Fruit fly (Drosophila melanogaster) whole organism, embryonic: ENCODE results near the gene Diedel2.
A peak's percentile ranks its signal among the peaks of the same experiment; 100 is the strongest.

Experiments used
- Atf6 ChIP-seq: fragments of 200-800 bp; sonication (Bioruptor generic); IDR thresholded peaks from 2 replicates; pipeline ENCODE4 v1.3.6; 2022; ENCODE audit warnings: missing biosample characterization, missing genetic modification characterization
- Awh ChIP-seq: fragments of 200-800 bp; sonication (Bioruptor generic); IDR thresholded peaks from 2 replicates; pipeline ENCODE4, ENCODE4 v1.3.6; 2022; ENCODE audit warnings: missing biosample characterization, missing genetic modification characterization
- BEAF-32 ChIP-seq: fragments of 200-800 bp; sonication (Bioruptor generic); optimal IDR thresholded peaks from 3 replicates; lab custom pipeline; 2017; ENCODE audit warnings: missing biosample characterization, missing genetic modification characterization, mild to moderate bottlenecking, moderate library complexity, missing genetic modification reagents
- CG10366 ChIP-seq: fragments of 200-800 bp; sonication (Bioruptor generic); IDR thresholded peaks from 2 replicates; pipeline ENCODE4 v1.3.6; 2022; ENCODE audit warnings: missing biosample characterization, missing genetic modification characterization
- CG10959 ChIP-seq: fragments of 200-800 bp; sonication (Bioruptor generic); IDR thresholded peaks from 2 replicates; pipeline ENCODE4 v1.3.6; 2022; ENCODE audit warnings: missing biosample characterization, missing genetic modification characterization
- CG12769 ChIP-seq: fragments of 200-800 bp; sonication (Bioruptor generic); optimal IDR thresholded peaks from 2 replicates; lab custom pipeline; 2019; ENCODE audit warnings: missing biosample characterization, mild to moderate bottlenecking, missing genetic modification characterization, moderate library complexity
- CG13624 ChIP-seq: fragments of 200-800 bp; sonication (Bioruptor generic); optimal IDR thresholded peaks from 2 replicates; lab custom pipeline; 2016; ENCODE audit warnings: missing biosample characterization, missing genetic modification characterization
- CG14014 ChIP-seq: fragments of 200-800 bp; sonication (Bioruptor generic); IDR thresholded peaks from 2 replicates; pipeline ENCODE4 v1.3.6; 2022; ENCODE audit warnings: missing biosample characterization, missing genetic modification characterization
- CG15514 ChIP-seq: fragments of 200-800 bp; sonication (Bioruptor generic); optimal IDR thresholded peaks from 3 replicates; lab custom pipeline; 2017; ENCODE audit warnings: missing biosample characterization, missing genetic modification characterization, mild to moderate bottlenecking, moderate library complexity, missing genetic modification reagents
- CG17328 ChIP-seq: fragments of 200-800 bp; sonication (Bioruptor generic); IDR thresholded peaks from 2 replicates; pipeline ENCODE4 v1.3.6; 2022; ENCODE audit warnings: missing biosample characterization, missing genetic modification characterization
- CG17361 ChIP-seq: fragments of 200-800 bp; sonication (Bioruptor generic); IDR thresholded peaks from 3 replicates; pipeline ENCODE4 v1.3.6; 2022; ENCODE audit warnings: missing biosample characterization, missing genetic modification characterization
- CG17385 ChIP-seq: fragments of 200-800 bp; sonication (Bioruptor generic); optimal IDR thresholded peaks from 3 replicates; lab custom pipeline; 2018; ENCODE audit warnings: missing biosample characterization, mild to moderate bottlenecking, missing genetic modification characterization
- CG18476 ChIP-seq: fragments of 200-800 bp; sonication (Bioruptor generic); optimal IDR thresholded peaks from 2 replicates; lab custom pipeline; 2016; ENCODE audit warnings: missing biosample characterization, mild to moderate bottlenecking, missing genetic modification characterization
- CG3281 ChIP-seq: fragments of 200-800 bp; sonication (Bioruptor generic); optimal IDR thresholded peaks from 3 replicates; lab custom pipeline; 2017; ENCODE audit warnings: missing biosample characterization, mild to moderate bottlenecking, missing genetic modification characterization
- CG3407 ChIP-seq: fragments of 200-800 bp; sonication (Bioruptor generic); optimal IDR thresholded peaks from 2 replicates; lab custom pipeline; 2018; ENCODE audit warnings: missing biosample characterization, mild to moderate bottlenecking, missing genetic modification characterization
- CG4404 ChIP-seq: fragments of 200-800 bp; sonication (Bioruptor generic); IDR thresholded peaks from 2 replicates; pipeline ENCODE4 v1.3.6; 2022; ENCODE audit warnings: missing biosample characterization, missing genetic modification characterization
- CG4424 ChIP-seq: fragments of 200-800 bp; sonication (Bioruptor generic); optimal IDR thresholded peaks from 3 replicates; lab custom pipeline; 2016; ENCODE audit warnings: missing biosample characterization, missing genetic modification characterization
- CG4820 ChIP-seq: fragments of 200-800 bp; sonication (Bioruptor generic); optimal IDR thresholded peaks from 3 replicates; lab custom pipeline; 2016; ENCODE audit warnings: missing biosample characterization, missing genetic modification characterization
- CG8388 ChIP-seq: fragments of 200-800 bp; sonication (Bioruptor generic); optimal IDR thresholded peaks from 2 replicates; lab custom pipeline; 2019; ENCODE audit warnings: missing biosample characterization, mild to moderate bottlenecking, missing genetic modification characterization, moderate library complexity
- CHES-1-like ChIP-seq: fragments of 200-800 bp; sonication (Bioruptor generic); optimal IDR thresholded peaks from 2 replicates; lab custom pipeline; 2016; ENCODE audit warnings: missing biosample characterization, missing genetic modification characterization
- E2f1 ChIP-seq: fragments of 200-800 bp; sonication (Bioruptor generic); IDR thresholded peaks from 2 replicates; pipeline ENCODE4 v1.3.6; 2022; ENCODE audit warnings: missing biosample characterization, missing genetic modification characterization
- Elba2 ChIP-seq: fragments of 200-800 bp; sonication (Bioruptor generic); optimal IDR thresholded peaks from 3 replicates; lab custom pipeline; 2016; ENCODE audit warnings: missing biosample characterization, missing genetic modification characterization
- Fer1 ChIP-seq: fragments of 200-800 bp; sonication (Bioruptor generic); optimal IDR thresholded peaks from 2 replicates; lab custom pipeline; 2017; ENCODE audit warnings: missing biosample characterization, mild to moderate bottlenecking, missing genetic modification characterization
- Hsf ChIP-seq: fragments of 200-800 bp; sonication (Bioruptor generic); optimal IDR thresholded peaks from 3 replicates; lab custom pipeline; 2016; ENCODE audit warnings: missing biosample characterization, missing genetic modification characterization
- NfI ChIP-seq: fragments of 200-800 bp; sonication (Bioruptor generic); optimal IDR thresholded peaks from 3 replicates; lab custom pipeline; 2018; ENCODE audit warnings: missing biosample characterization, mild to moderate bottlenecking, missing genetic modification characterization, moderate library complexity
- TFAM ChIP-seq: fragments of 200-800 bp; sonication (Bioruptor generic); optimal IDR thresholded peaks from 2 replicates; lab custom pipeline; 2017; ENCODE audit warnings: missing biosample characterization, missing genetic modification characterization, inconsistent platforms
- Trl ChIP-seq, 3 experiments: fragments of >200 bp in 2 of 3; fragments of 200-800 bp in 1 of 3; sonication (Bioruptor generic) in 1 of 3; optimal IDR thresholded peaks; 2 replicates in 1 of 3; 3 replicates in 2 of 3; lab custom pipeline; 2016 to 2017; ENCODE audit warnings: missing biosample characterization in 1 of 3, missing genetic modification characterization in 1 of 3
- caup ChIP-seq: fragments of 200-800 bp; sonication (Bioruptor generic); optimal IDR thresholded peaks from 3 replicates; lab custom pipeline; 2017; ENCODE audit warnings: missing biosample characterization, mild to moderate bottlenecking, missing genetic modification characterization, moderate library complexity; ENCODE audit not compliant: severe bottlenecking
- cg ChIP-seq: fragments of 200-800 bp; sonication (Bioruptor generic); optimal IDR thresholded peaks from 3 replicates; lab custom pipeline; 2019; ENCODE audit warnings: missing biosample characterization, mild to moderate bottlenecking, missing genetic modification characterization, moderate library complexity
- chif ChIP-seq, 2 experiments: fragments of 200-800 bp; sonication (Bioruptor generic); optimal IDR thresholded peaks; 3 replicates each; lab custom pipeline; 2016; ENCODE audit warnings: missing biosample characterization in 2 of 2, missing genetic modification characterization in 2 of 2
- dmrt11E ChIP-seq: fragments of 200-800 bp; sonication (Bioruptor generic); optimal IDR thresholded peaks from 3 replicates; lab custom pipeline; 2018; ENCODE audit warnings: missing biosample characterization, mild to moderate bottlenecking, missing genetic modification characterization, moderate library complexity
- dpn ChIP-seq, 2 experiments: fragments of 200-800 bp; sonication (Bioruptor generic); optimal IDR thresholded peaks; 3 replicates each; lab custom pipeline; 2016; ENCODE audit warnings: missing biosample characterization in 2 of 2, missing genetic modification characterization in 2 of 2
- esg ChIP-seq: fragments of 200-800 bp; sonication (Bioruptor generic); conservative IDR thresholded peaks from 2 replicates; pipeline ENCODE4 v1.3.6; 2022; ENCODE audit warnings: missing biosample characterization, missing genetic modification characterization
- hkb ChIP-seq, 2 experiments: fragments of 200-800 bp in 1 of 2; fragments of >200 bp in 1 of 2; sonication (Bioruptor generic) in 1 of 2; IDR thresholded peaks in 1 of 2; optimal IDR thresholded peaks in 1 of 2; 2 replicates each; pipeline versions ENCODE4 v1.3.6 to Lab custom; 2017 to 2022; ENCODE audit warnings: missing biosample characterization in 1 of 2, missing genetic modification characterization in 1 of 2
- ind ChIP-seq: fragments of 200-800 bp; sonication (Bioruptor generic); optimal IDR thresholded peaks from 3 replicates; lab custom pipeline; 2016; ENCODE audit warnings: missing biosample characterization, missing genetic modification characterization
- lbe ChIP-seq: fragments of 200-800 bp; sonication (Bioruptor generic); optimal IDR thresholded peaks from 2 replicates; lab custom pipeline; 2016; ENCODE audit warnings: missing biosample characterization, mild to moderate bottlenecking, missing genetic modification characterization
- lmd ChIP-seq: fragments of 200-800 bp; sonication (Bioruptor generic); IDR thresholded peaks from 2 replicates; pipeline ENCODE4 v1.3.6; 2022; ENCODE audit warnings: missing biosample characterization, missing genetic modification characterization
- pum ChIP-seq: fragments of 200-800 bp; sonication (Bioruptor generic); optimal IDR thresholded peaks from 2 replicates; lab custom pipeline; 2016; ENCODE audit warnings: missing biosample characterization, missing genetic modification characterization
- sisA ChIP-seq: fragments of 200-800 bp; sonication (Bioruptor generic); IDR thresholded peaks from 2 replicates; pipeline ENCODE4 v1.3.6; 2022; ENCODE audit warnings: missing biosample characterization, missing genetic modification characterization
- so ChIP-seq: fragments of 200-800 bp; sonication (Bioruptor generic); IDR thresholded peaks from 3 replicates; pipeline ENCODE4 v1.3.6; 2022; ENCODE audit warnings: missing biosample characterization, missing genetic modification characterization
- tin ChIP-seq: fragments of 200-800 bp; sonication (Bioruptor generic); optimal IDR thresholded peaks from 3 replicates; lab custom pipeline; 2016; ENCODE audit warnings: missing biosample characterization, missing genetic modification characterization
- tna ChIP-seq: fragments of 200-800 bp; sonication (Bioruptor generic); IDR thresholded peaks from 2 replicates; pipeline ENCODE4 v1.3.6; 2022; ENCODE audit warnings: missing biosample characterization, missing genetic modification characterization; ENCODE audit not compliant: partially characterized antibody
- toy ChIP-seq: fragments of 200-800 bp; sonication (Bioruptor generic); IDR thresholded peaks from 2 replicates; pipeline ENCODE4 v1.3.6; 2022; ENCODE audit warnings: missing biosample characterization, missing genetic modification characterization
- twi ChIP-seq: fragments of 200-800 bp; optimal IDR thresholded peaks from 2 replicates; lab custom pipeline; 2019; ENCODE audit warnings: missing biosample characterization, mild to moderate bottlenecking, missing genetic modification characterization, moderate library complexity
- unpg ChIP-seq: fragments of 200-800 bp; sonication (Bioruptor generic); optimal IDR thresholded peaks from 3 replicates; lab custom pipeline; 2018; ENCODE audit warnings: missing biosample characterization, mild to moderate bottlenecking, missing genetic modification characterization, moderate library complexity
- zen2 ChIP-seq: fragments of 200-800 bp; sonication (Bioruptor generic); IDR thresholded peaks from 3 replicates; pipeline ENCODE4 v1.3.6; 2022; ENCODE audit warnings: missing biosample characterization, missing genetic modification characterization; ENCODE audit not compliant: partially characterized antibody
- zf30C ChIP-seq: fragments of 200-800 bp; sonication (Bioruptor generic); optimal IDR thresholded peaks from 3 replicates; lab custom pipeline; 2018; ENCODE audit warnings: missing biosample characterization, mild to moderate bottlenecking, missing genetic modification characterization
- zfh1 ChIP-seq: fragments of 200-800 bp; sonication (Bioruptor generic); IDR thresholded peaks from 3 replicates; pipeline ENCODE4 v1.3.6; 2022; ENCODE audit warnings: missing biosample characterization, missing genetic modification characterization

The Diedel2 gene

DNA sequence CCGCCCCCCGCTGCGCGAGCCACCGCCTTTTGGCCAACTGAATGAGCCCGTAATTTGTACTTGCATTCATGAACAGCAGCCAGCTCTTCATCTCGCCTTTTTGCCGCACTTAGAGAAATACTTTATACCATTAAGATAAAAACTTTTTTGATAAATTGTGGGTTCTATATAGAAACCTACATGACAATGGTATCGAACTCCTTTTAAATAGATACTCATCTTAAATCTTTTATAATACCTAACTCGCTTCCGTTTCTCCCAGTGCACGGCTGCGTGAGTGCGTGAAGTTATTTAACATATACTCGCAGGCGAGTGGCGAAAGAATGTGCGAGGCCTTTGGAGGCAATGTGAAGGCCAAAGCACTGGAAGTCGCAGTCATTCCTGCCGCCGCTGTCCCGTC, 17.6 kb downstream of the Diedel2 start (continued):
- peak in 1 of 2 experiments; percentile 18 for TF ChIP-seq chif (GFP tag; optimal IDR thresholded peaks at IDR 0.05; lab: Kevin White, UChicago)
- peak; percentile 45 for TF ChIP-seq CG4424 (GFP tag; lab: Kevin White, UChicago)
- TF ChIP-seq zen2, result no peak
- TF ChIP-seq Hsf, result peak; percentile 22

DNA sequence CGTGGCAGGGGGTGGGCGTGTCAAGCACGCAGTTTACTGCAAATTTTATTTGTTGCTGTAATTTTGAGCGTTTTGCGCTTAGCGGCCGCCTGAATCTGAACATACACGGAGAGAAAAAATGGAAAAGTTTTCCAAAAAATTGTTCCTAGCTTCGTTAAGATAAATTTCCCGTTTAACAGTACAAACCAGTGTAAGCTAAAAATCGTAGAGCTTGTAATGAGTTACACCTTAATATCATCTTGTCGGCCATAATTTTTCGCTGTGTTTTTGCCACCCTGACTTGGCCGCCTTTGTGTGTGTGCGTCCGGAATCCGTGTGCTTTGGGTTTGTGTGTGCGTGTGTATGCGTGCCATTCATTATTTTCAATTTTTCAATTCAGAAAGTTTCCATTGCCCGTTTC, 43.2 kb downstream of the Diedel2 start:
- TF ChIP-seq CG15514 (GFP tag; lab: Kevin White, UChicago) (peak; percentile 42), CG14014 (GFP tag; lab: Robert Waterston, UW) (no peak), zfh1 (GFP tag; lab: Robert Waterston, UW) (0 out of 3 replicates have a peak, but pooled peaks have one; percentile 30), Elba2 (GFP tag; lab: Kevin White, UChicago) (no peak), NfI (GFP tag; lab: Kevin White, UChicago) (peak; percentile 30), E2f1 (GFP tag; lab: Robert Waterston, UW) (peak; percentile 29; the same call in 1 of the 2 replicates), CG17361 (GFP tag; lab: Robert Waterston, UW) (0 out of 3 replicates have a peak, but pooled peaks have one; percentile 17), lmd (GFP tag; lab: Robert Waterston, UW) (peak; percentile 50), zf30C (GFP tag; lab: Kevin White, UChicago) (peak; percentile 9), CG17385 (GFP tag; lab: Kevin White, UChicago) (peak; percentile 45), CG13624 (GFP tag; lab: Kevin White, UChicago) (peak; percentile 15), hkb (optimal IDR thresholded peaks at IDR 0.05; lab: Kevin White, UChicago) (no peak), hkb (GFP tag; IDR thresholded peaks at IDR 0.05; lab: Robert Waterston, UW) (peak; percentile 70), esg (GFP tag; lab: Robert Waterston, UW) (no peak; the same call in 1 of the 2 replicates), BEAF-32 (GFP tag; lab: Kevin White, UChicago) (no peak), CG4820 (GFP tag; lab: Kevin White, UChicago) (peak; percentile 20), CG12769 (peak; percentile 32), ind (peak; percentile 43), dpn (GFP tag; optimal IDR thresholded peaks at IDR 0.05; lab: Kevin White, UChicago) (peak; percentile 1 to 34), pum (GFP tag; lab: Kevin White, UChicago) (no peak), unpg (GFP tag; lab: Kevin White, UChicago) (peak; percentile 16), CG3281 (GFP tag; lab: Kevin White, UChicago) (peak; percentile 56), toy (GFP tag; lab: Robert Waterston, UW) (no peak), cg (peak; percentile 3), CG18476 (GFP tag; lab: Kevin White, UChicago) (no peak), Atf6 (GFP tag; lab: Robert Waterston, UW) (peak; percentile 59; the same call in 1 of the 2 replicates), TFAM (GFP tag; lab: Kevin White, UChicago) (no peak), twi (no peak), CG10366 (GFP tag; lab: Robert Waterston, UW) (peak; percentile 18; the same call in 1 of the 2 replicates), dmrt11E (no peak), tin (GFP tag; lab: Kevin White, UChicago) (no peak), CG8388 (peak; percentile 14), tna (GFP tag; lab: Robert Waterston, UW) (no peak), lbe (no peak), caup (GFP tag; lab: Kevin White, UChicago) (peak; percentile 55), Trl (optimal IDR thresholded peaks at IDR 0.05; lab: Kevin White, UChicago) (no peak), Trl (GFP tag; optimal IDR thresholded peaks at IDR 0.05; lab: Kevin White, UChicago) (no peak), sisA (GFP tag; lab: Robert Waterston, UW) (peak; percentile 22; the same call in 1 of the 2 replicates), CG4404 (GFP tag; lab: Robert Waterston, UW) (peak; percentile 22; the same call in 1 of the 2 replicates), so (GFP tag; lab: Robert Waterston, UW) (0 out of 3 replicates have a peak, but pooled peaks have one; percentile 49), Awh (GFP tag; lab: Robert Waterston, UW) (no peak), CHES-1-like (GFP tag; lab: Kevin White, UChicago) (peak; percentile 22), CG3407 (no peak), CG17328 (GFP tag; lab: Robert Waterston, UW) (no peak; the same call in 1 of the 2 replicates), CG10959 (GFP tag; lab: Robert Waterston, UW) (no peak), Fer1 (GFP tag; lab: Kevin White, UChicago) (peak; percentile 74)
